Worm (Caenorhabditis elegans) whole organism, late embryonic: ENCODE measurements around the gene clec-4.
"Not testable (repeated sequence)": the region's sequence is repeated elsewhere in the genome, so short reads cannot be mapped to it uniquely, and the experiment has no call there.

Experiments
- C38D4.7 ChIP-seq: fragments of 200-800 bp; sonication (Bioruptor generic); optimal IDR thresholded peaks from 2 replicates; lab custom pipeline; 2018; ENCODE audit warnings: mild to moderate bottlenecking, missing genetic modification characterization, moderate library complexity, missing compliant biosample characterization
- T23F11.4 ChIP-seq: fragments of 200-800 bp; sonication (Bioruptor generic); optimal IDR thresholded peaks from 2 replicates; lab custom pipeline; 2018; ENCODE audit warnings: mild to moderate bottlenecking, missing genetic modification characterization, missing compliant biosample characterization
- Y22D7AL.16 ChIP-seq: sonication (generic microtip); optimal IDR thresholded peaks from 2 replicates; lab custom pipeline; 2016; ENCODE audit warnings: missing genetic modification characterization, missing compliant biosample characterization
- ahr-1 ChIP-seq: sonication (generic microtip); optimal IDR thresholded peaks from 2 replicates; lab custom pipeline; 2016; ENCODE audit warnings: missing genetic modification characterization, missing compliant biosample characterization
- ama-1 ChIP-seq: fragments of 150-350 bp; optimal IDR thresholded peaks from 2 replicates; lab custom pipeline; 2014
- ceh-19 ChIP-seq: fragments of 200-800 bp; sonication (Bioruptor generic); optimal IDR thresholded peaks from 2 replicates; lab custom pipeline; 2018; ENCODE audit warnings: mild to moderate bottlenecking, missing genetic modification characterization, missing compliant biosample characterization
- ceh-24 ChIP-seq: sonication (generic microtip); optimal IDR thresholded peaks from 2 replicates; lab custom pipeline; 2016; ENCODE audit warnings: mild to moderate bottlenecking, missing genetic modification characterization, missing compliant biosample characterization
- ceh-31 ChIP-seq: sonication (generic microtip); optimal IDR thresholded peaks from 2 replicates; lab custom pipeline; 2016; ENCODE audit warnings: missing genetic modification characterization, missing compliant biosample characterization
- ceh-48 ChIP-seq: sonication (generic microtip); optimal IDR thresholded peaks from 2 replicates; lab custom pipeline; 2016; ENCODE audit warnings: missing genetic modification characterization, inconsistent platforms, missing compliant biosample characterization
- ceh-6 ChIP-seq: fragments of 200-800 bp; sonication (Bioruptor generic); optimal IDR thresholded peaks from 2 replicates; lab custom pipeline; 2018; ENCODE audit warnings: mild to moderate bottlenecking, missing genetic modification characterization, missing compliant biosample characterization
- che-1 ChIP-seq: sonication (generic microtip); optimal IDR thresholded peaks from 2 replicates; lab custom pipeline; 2016; ENCODE audit warnings: mild to moderate bottlenecking, missing genetic modification characterization, missing compliant biosample characterization
- dve-1 ChIP-seq: sonication (generic microtip); optimal IDR thresholded peaks from 2 replicates; lab custom pipeline; 2017; ENCODE audit warnings: antibody characterized with exemption, mild to moderate bottlenecking, missing genetic modification characterization, missing compliant biosample characterization
- fkh-10 ChIP-seq: fragments of 150-350 bp; optimal IDR thresholded peaks from 2 replicates; lab custom pipeline; 2014; ENCODE audit warnings: missing biosample characterization, missing genetic modification reagents, missing genetic modification characterization
- fkh-6 ChIP-seq: sonication (generic microtip); optimal IDR thresholded peaks from 2 replicates; lab custom pipeline; 2016; ENCODE audit warnings: missing genetic modification characterization, missing compliant biosample characterization
- hlh-15 ChIP-seq: sonication (generic microtip); optimal IDR thresholded peaks from 2 replicates; lab custom pipeline; 2016; ENCODE audit warnings: missing genetic modification characterization, missing compliant biosample characterization
- hlh-30 ChIP-seq: sonication (generic microtip); optimal IDR thresholded peaks from 2 replicates; lab custom pipeline; 2017; ENCODE audit warnings: antibody characterized with exemption, missing genetic modification characterization, missing compliant biosample characterization; ENCODE audit not compliant: insufficient read depth
- hlh-8 ChIP-seq: sonication (generic microtip); optimal IDR thresholded peaks from 2 replicates; lab custom pipeline; 2016; ENCODE audit warnings: missing genotype, missing genetic modification characterization, missing compliant biosample characterization
- madf-2 ChIP-seq: sonication (generic microtip); optimal IDR thresholded peaks from 2 replicates; lab custom pipeline; 2017; ENCODE audit warnings: missing genetic modification characterization, missing compliant biosample characterization
- pag-3 ChIP-seq: sonication (generic microtip); optimal IDR thresholded peaks from 2 replicates; lab custom pipeline; 2016; ENCODE audit warnings: missing compliant biosample characterization, missing genetic modification characterization, borderline replicate concordance
- pat-9 ChIP-seq: fragments of 200-800 bp; sonication (Bioruptor generic); optimal IDR thresholded peaks from 2 replicates; lab custom pipeline; 2018; ENCODE audit warnings: mild to moderate bottlenecking, missing genetic modification characterization, moderate library complexity, missing compliant biosample characterization
- pax-1 ChIP-seq: fragments of 150-350 bp; optimal IDR thresholded peaks from 2 replicates; lab custom pipeline; 2014; ENCODE audit warnings: missing biosample characterization, missing genetic modification characterization
- pha-2 ChIP-seq: sonication (generic microtip); optimal IDR thresholded peaks from 2 replicates; lab custom pipeline; 2017; ENCODE audit warnings: mild to moderate bottlenecking, missing genetic modification characterization, missing compliant biosample characterization
- pha-4 ChIP-seq: fragments of 150-350 bp; optimal IDR thresholded peaks from 2 replicates; lab custom pipeline; 2018; ENCODE audit warnings: missing biosample characterization, missing genetic modification reagents, missing genetic modification characterization
- ref-2 ChIP-seq: sonication (generic microtip); optimal IDR thresholded peaks from 2 replicates; lab custom pipeline; 2016; ENCODE audit warnings: missing genetic modification characterization, missing compliant biosample characterization
- sdc-2 ChIP-seq: sonication (generic microtip); optimal IDR thresholded peaks from 2 replicates; lab custom pipeline; 2016; ENCODE audit warnings: missing genotype, missing genetic modification characterization, missing compliant biosample characterization
- sox-2 ChIP-seq: fragments of 200-800 bp; sonication (Bioruptor generic); IDR thresholded peaks from 2 replicates; pipeline ENCODE4 v1.3.6; 2022; ENCODE audit warnings: missing genetic modification reagents, missing genetic modification characterization, missing compliant biosample characterization
- sox-4 ChIP-seq: sonication (generic microtip); optimal IDR thresholded peaks from 2 replicates; lab custom pipeline; 2017; ENCODE audit warnings: mild to moderate bottlenecking, missing genetic modification characterization, inconsistent platforms, missing compliant biosample characterization
- syd-9 ChIP-seq: sonication (generic microtip); optimal IDR thresholded peaks from 2 replicates; lab custom pipeline; 2016; ENCODE audit warnings: mild to moderate bottlenecking, missing genetic modification characterization, moderate library complexity, missing compliant biosample characterization
- tbx-7 ChIP-seq: sonication (generic microtip); optimal IDR thresholded peaks from 2 replicates; lab custom pipeline; 2016; ENCODE audit warnings: missing genotype, missing genetic modification characterization, missing compliant biosample characterization
- ttx-3 ChIP-seq: sonication (generic microtip); optimal IDR thresholded peaks from 2 replicates; lab custom pipeline; 2016; ENCODE audit warnings: missing genetic modification reagents, missing genetic modification characterization, missing compliant biosample characterization
- unc-3 ChIP-seq, 2 experiments: fragments of 200-800 bp in 1 of 2; sonication (Bioruptor generic) in 1 of 2; sonication (generic microtip) in 1 of 2; conservative IDR thresholded peaks in 1 of 2; optimal IDR thresholded peaks in 1 of 2; 2 replicates each; pipeline versions ENCODE4 v1.3.6 to Lab custom; 2016 to 2022; ENCODE audit warnings: missing compliant biosample characterization in 2 of 2, missing genetic modification characterization in 2 of 2, missing genetic modification reagents in 1 of 2
- unc-42 ChIP-seq: sonication (generic microtip); optimal IDR thresholded peaks from 2 replicates; lab custom pipeline; 2016; ENCODE audit warnings: missing genotype, missing genetic modification characterization, missing compliant biosample characterization
- unc-55 ChIP-seq: sonication (generic microtip); optimal IDR thresholded peaks from 2 replicates; lab custom pipeline; 2017; ENCODE audit warnings: missing biosample characterization, missing genetic modification reagents, missing genetic modification characterization
- unc-86 ChIP-seq: sonication (generic microtip); optimal IDR thresholded peaks from 2 replicates; lab custom pipeline; 2016; ENCODE audit warnings: missing genetic modification characterization, missing compliant biosample characterization
- zip-5 ChIP-seq: sonication (generic microtip); optimal IDR thresholded peaks from 2 replicates; lab custom pipeline; 2016; ENCODE audit warnings: missing genetic modification characterization, missing compliant biosample characterization
- ztf-16 ChIP-seq: sonication (generic microtip); optimal IDR thresholded peaks from 2 replicates; lab custom pipeline; 2017; ENCODE audit warnings: missing genetic modification characterization, missing compliant biosample characterization

The clec-4 gene

DNA sequence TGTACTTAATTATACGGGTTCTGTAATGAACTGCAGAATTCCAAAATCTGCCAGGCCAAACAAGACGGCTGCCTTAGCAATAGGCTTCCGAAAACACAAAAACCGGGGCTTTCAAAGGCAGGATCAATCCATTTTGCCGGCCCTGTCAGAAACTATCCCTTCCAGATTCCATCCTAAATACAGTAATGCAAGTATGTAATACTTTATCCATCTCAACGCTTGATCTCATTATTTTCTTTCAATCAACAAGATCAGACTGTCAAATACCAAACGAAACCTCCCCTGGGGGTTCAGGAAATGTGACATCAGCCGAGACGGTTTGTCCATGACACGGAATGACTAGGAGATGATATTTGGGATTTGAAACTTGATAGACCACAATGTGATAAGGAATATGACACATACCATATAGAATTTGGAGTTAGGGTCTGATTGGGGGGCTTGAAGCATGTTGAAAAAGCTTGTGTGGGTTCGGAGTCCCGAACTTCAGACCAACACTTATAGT lies 45.3 kb upstream of the clec-4 start:
- no peak for TF ChIP-seq dve-1 (tag; lab: Kevin White, UChicago)
- no peak for TF ChIP-seq T23F11.4 (GFP tag; lab: Kevin White, UChicago)
- no peak for TF ChIP-seq unc-55 (GFP tag; lab: Kevin White, UChicago)
- TF ChIP-seq, all 69 proteins: peak for 0

DNA sequence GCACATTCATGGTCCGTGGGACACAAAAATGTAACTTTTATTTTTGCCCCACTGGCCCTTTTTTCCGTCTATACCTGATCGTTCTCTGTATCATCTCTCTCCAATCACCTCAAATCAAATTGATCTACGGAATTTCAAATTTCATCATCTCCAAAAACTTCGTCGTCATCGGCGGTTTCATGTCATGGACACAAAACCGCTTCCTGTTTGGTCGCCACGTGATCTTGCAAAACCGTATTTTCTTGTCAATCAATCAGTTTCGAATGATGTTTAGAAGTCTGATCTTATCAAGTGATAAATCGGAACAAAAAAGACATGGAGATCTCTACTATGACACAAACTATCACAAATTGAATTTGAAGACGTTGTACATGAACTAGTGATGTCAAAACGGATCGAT lies 44.8 kb upstream of the clec-4 start:
- no peak for TF ChIP-seq Y22D7AL.16 (tag; lab: Kevin White, UChicago)
- TF ChIP-seq che-1, result no peak
- TF ChIP-seq sdc-2 (tag; lab: Kevin White, UChicago), result no peak
- no peak for TF ChIP-seq unc-86 (tag; lab: Kevin White, UChicago)
- TF ChIP-seq ttx-3 (tag; lab: Kevin White, UChicago), result no peak
- TF ChIP-seq tbx-7 (tag; lab: Kevin White, UChicago), result no peak
- no peak for TF ChIP-seq zip-5
- no peak for TF ChIP-seq hlh-8 (tag; lab: Kevin White, UChicago)
- no peak for TF ChIP-seq C38D4.7 (GFP tag; lab: Kevin White, UChicago)
- no peak for TF ChIP-seq ahr-1 (tag; lab: Kevin White, UChicago)
- TF ChIP-seq ceh-31 (tag; lab: Kevin White, UChicago), result no peak
- TF ChIP-seq pax-1 (tag; lab: Kevin White, UChicago), result no peak

DNA sequence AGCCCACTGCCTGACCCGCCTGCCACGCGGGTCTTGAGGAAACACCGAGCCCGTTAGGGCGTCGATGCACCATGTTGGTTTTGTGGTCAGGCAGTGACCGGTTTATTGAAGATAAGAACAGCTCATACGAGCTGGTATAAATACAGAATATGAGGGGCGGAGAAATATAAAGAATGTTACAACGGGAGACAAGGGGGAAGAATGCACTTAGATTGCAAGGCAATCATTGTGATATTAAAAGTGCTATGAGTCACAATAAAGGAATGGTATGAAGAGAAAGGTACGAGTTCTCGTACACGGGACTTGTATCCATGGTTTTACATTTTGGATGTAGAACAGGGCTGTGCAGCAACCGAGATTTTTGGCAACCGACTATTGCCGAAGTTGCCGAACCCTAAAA lies 43.5 kb upstream of the clec-4 start, which contains the start of gene Y38E10A.14:
TSS of gene Y38E10A.14 (minus strand) at position 101 of the 400 bp plus-strand sequence.
- not testable (repeated sequence) for TF ChIP-seq ceh-48 (tag; lab: Kevin White, UChicago); sox-2 (GFP tag; lab: Robert Waterston, UW); hlh-15 (tag; lab: Kevin White, UChicago)

DNA sequence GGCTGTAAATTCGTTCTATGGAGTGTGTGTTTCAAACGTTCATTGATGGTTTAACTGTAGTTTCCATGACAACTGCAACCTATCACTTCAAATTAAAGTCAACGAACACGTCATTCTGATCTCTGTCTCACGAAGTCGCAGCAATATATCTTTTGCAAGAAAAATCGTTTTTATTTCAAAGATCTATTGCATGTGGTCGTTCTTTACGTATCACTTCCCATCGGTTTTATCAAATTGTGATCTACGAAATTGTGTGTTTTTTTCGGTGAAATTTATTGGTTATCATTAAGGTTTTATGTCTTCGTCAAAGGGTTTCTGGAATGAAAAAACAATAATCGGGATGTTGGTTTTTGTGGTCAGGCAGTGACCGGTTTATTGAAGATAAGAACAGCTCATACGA lies 41.9 kb upstream of the clec-4 start:
- no peak for TF ChIP-seq hlh-8 (tag; lab: Kevin White, UChicago)

DNA sequence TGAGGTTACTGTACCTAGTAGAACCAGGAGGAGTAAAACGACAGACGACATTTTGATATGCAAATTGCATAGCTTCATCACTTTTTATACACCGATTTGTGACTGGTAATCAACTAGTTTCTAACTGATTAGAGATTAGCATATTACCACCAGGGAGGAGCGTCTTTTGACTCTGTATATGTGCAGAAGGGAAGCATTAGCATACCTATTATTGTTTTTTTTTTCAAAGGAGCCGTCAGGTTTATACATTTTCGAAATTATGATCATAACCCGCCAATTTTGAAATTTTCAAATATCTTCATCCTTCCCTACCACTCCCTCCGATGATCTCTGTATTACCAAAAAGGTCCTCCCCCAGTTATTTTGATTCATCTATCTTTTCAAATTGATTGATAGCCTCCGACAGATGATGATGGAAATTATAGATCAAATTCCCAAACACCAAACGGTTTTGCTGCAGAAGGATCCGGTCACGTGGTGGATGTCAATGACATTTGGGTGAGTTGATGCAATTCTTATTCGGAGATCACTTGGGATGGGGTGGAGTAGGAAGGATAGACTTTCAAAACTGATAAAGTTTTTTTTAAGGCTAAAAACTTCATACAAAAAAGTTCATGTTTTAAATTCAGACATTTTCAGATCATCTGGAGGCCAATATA lies 41.1 kb upstream of the clec-4 start, which contains the start of gene nspe-8:
TSS of gene nspe-8 (minus strand) at position 51 of the 659 bp plus-strand sequence.
- no peak for TF ChIP-seq pha-2 (tag; lab: Kevin White, UChicago)
- TF ChIP-seq unc-42, result no peak
- no peak for TF ChIP-seq T23F11.4 (GFP tag; lab: Kevin White, UChicago)
- no peak for TF ChIP-seq hlh-30
- TF ChIP-seq unc-86 (tag; lab: Kevin White, UChicago), result no peak
- no peak for TF ChIP-seq fkh-6

DNA sequence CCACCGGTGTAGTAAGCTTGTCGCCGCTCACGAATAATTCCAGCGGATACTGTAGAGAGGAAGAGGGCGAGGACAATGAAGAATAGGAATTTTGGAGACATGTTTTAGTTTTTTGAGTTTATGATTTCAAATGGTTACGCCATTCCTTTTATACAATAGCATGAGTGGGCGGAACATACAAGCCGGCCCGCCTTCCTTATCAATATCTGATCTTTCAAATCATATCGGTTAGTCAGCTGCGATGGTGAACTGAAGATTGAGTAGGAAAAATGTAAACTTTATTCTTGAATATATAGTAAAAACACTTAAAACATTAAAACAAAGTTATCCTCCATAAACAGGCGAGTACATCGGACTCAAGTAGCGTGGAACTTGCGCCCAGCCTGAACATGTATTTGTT lies 39.9 kb upstream of the clec-4 start, which contains the start of gene nspe-1:
TSS of gene nspe-1 (minus strand) at position 101 of the 400 bp plus-strand sequence.
- no peak for TF ChIP-seq unc-86 (tag; lab: Kevin White, UChicago)

DNA sequence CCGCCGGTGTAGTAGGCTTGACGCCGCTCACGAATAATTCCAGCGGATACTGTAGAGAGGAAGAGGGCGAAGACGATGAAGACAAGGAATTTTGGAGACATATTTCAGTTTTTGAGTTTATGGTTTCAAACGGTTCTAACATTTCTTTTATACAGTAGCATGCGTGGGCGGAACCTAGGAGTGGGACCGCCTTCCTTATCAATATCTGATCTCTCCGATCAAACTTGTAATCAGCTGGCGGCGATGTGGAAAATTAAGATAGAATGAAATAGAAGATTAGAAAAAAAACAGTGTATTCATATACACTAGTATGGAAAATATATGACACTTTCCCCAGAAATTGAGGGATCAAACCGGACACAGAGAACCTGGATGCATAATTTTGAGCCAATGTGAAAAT lies 38.4 kb upstream of the clec-4 start, which contains the start of gene nspe-2:
TSS of gene nspe-2 (minus strand) at position 101 of the 400 bp plus-strand sequence.
- TF ChIP-seq hlh-8 (tag; lab: Kevin White, UChicago) (no peak), fkh-10 (GFP tag; lab: Kevin White, UChicago) (no peak), unc-86 (tag; lab: Kevin White, UChicago) (no peak), ceh-19 (GFP tag; lab: Kevin White, UChicago) (no peak), ama-1 (lab: Kevin White, UChicago) (no peak), C38D4.7 (GFP tag; lab: Kevin White, UChicago) (no peak), ztf-16 (tag; lab: Kevin White, UChicago) (no peak), ceh-24 (tag; lab: Kevin White, UChicago) (no peak), pag-3 (tag; lab: Kevin White, UChicago) (no peak), pha-4 (tag; lab: Kevin White, UChicago) (no peak), ceh-6 (GFP tag; lab: Kevin White, UChicago) (no peak), ref-2 (no peak), sox-4 (tag; lab: Kevin White, UChicago) (no peak), T23F11.4 (GFP tag; lab: Kevin White, UChicago) (no peak), pat-9 (tag; lab: Kevin White, UChicago) (no peak), che-1 (no peak), syd-9 (no peak), unc-3 (GFP tag; conservative IDR thresholded peaks at IDR 0.05; lab: Robert Waterston, UW) (no peak), unc-3 (tag; optimal IDR thresholded peaks at IDR 0.05; lab: Kevin White, UChicago) (no peak), madf-2 (no peak)
